Fruit fly (Drosophila melanogaster): ENCODE measurements around the gene CG13073.

DNA sequence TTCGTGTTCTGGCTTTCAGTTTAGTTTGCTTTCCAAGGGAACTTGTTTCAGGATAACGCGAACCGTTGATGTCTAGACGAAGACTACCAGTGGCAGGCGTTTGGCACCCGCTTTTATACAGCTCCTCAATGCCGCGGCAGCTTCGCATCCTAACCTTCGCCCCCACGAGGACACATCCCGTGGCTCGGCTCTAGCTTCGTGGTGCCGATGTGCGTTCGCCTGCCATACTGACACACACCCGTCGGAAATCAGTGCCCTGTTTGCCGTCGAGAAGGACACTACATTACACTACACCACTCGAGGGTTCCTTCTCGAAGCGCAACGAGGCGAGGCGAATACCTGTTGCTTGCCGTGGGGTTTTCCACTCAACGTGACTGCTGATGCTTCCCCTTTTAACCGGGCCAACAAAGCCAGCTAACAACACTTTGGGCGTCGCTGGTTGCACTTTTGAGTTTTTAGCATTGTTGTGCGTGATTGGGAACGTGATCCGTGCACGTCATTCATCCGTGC, 40.1 kb upstream of the CG13073 start, which contains the start of gene CG13054:
- TF ChIP-seq CG12942 (GFP tag; optimal IDR thresholded peaks at IDR 0.05) (no peak), CG9727 (GFP tag; optimal IDR thresholded peaks at IDR 0.05) (no peak)

Data from whole organism, embryonic.